Worm (Caenorhabditis elegans): ENCODE results near the gene mmad-1.

DNA sequence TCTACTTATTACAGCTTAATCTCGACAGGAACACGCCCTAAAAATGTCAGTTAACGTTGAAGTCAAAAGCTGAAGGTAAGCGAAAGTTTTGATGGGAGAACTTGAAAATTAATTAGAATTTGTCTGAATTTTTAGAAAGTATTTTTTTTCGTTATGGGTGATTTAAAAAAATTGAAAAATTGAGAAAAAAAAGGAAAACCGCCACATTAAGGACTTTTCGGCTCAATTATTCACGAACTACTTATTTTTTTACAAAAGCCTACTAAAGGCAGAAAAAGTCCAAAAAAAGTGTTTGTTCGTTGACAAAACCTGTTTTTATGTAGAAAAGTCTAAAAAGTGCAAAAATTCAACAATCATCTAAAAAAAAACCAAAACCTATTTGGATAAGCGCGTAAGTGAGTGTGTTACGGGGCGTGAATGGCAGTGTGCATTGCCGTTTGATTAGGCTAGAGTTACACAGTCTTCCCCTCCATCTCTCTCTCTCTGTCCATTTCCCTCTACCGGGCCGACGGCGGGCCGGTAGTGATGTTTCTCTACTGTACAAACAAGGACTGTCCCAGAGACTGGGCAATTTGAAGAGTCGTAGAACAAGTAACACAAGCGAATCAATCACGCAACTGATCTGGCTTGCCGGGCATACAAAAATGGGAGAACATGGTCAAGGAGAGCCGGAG is 21.2 kb downstream of the mmad-1 start, which contains the start of gene lron-13:
- TF ChIP-seq blmp-1 (tag; optimal IDR thresholded peaks at IDR 0.05; ENCODE audit: insufficient read depth) (no peak), nhr-237 (tag; optimal IDR thresholded peaks at IDR 0.05) (no peak), elt-3 (tag; optimal IDR thresholded peaks at IDR 0.05) (no peak), lin-13 (GFP tag; optimal IDR thresholded peaks at IDR 0.05) (no peak), R02D3.7 (tag; optimal IDR thresholded peaks at IDR 0.05) (no peak), nhr-10 (tag; optimal IDR thresholded peaks at IDR 0.05) (no peak), sem-4 (tag; optimal IDR thresholded peaks at IDR 0.05) (no peak), sma-9 (GFP tag; optimal IDR thresholded peaks at IDR 0.05) (peak; percentile 9), sma-9 (tag; optimal IDR thresholded peaks at IDR 0.05) (no peak), lin-39 (tag; optimal IDR thresholded peaks at IDR 0.05) (no peak), fos-1 (tag; optimal IDR thresholded peaks at IDR 0.05) (peak; percentile 74), nhr-77 (tag; optimal IDR thresholded peaks at IDR 0.05) (no peak), nhr-12 (tag; optimal IDR thresholded peaks at IDR 0.05) (no peak), ztf-11 (tag; optimal IDR thresholded peaks at IDR 0.05) (no peak), unc-62 (GFP tag; optimal IDR thresholded peaks at IDR 0.05) (no peak)
